Worm (Caenorhabditis elegans) whole organism, young adult: ENCODE results near the gene Y54G2A.13.

Source experiments
- ama-1 ChIP-seq, 3 experiments: fragments of 150-350 bp in 1 of 3; sonication (generic microtip) in 2 of 3; optimal IDR thresholded peaks; 2 replicates each; lab custom pipeline; 2014 to 2018; ENCODE audit warnings: missing biosample characterization in 2 of 3, missing genetic modification characterization in 2 of 3, missing genetic modification reagents in 2 of 3
- dpl-1 ChIP-seq: fragments of 150-350 bp; optimal IDR thresholded peaks from 2 replicates; lab custom pipeline; 2014; ENCODE audit warnings: missing biosample characterization, missing genetic modification reagents, missing genetic modification characterization
- efl-1 ChIP-seq: fragments of 150-350 bp; optimal IDR thresholded peaks from 2 replicates; lab custom pipeline; 2014; ENCODE audit warnings: missing biosample characterization, missing genetic modification reagents, missing genetic modification characterization
- let-607 ChIP-seq, 2 experiments: fragments of 200-800 bp in 1 of 2; sonication (Bioruptor generic) in 1 of 2; sonication (generic microtip) in 1 of 2; optimal IDR thresholded peaks; 2 replicates each; lab custom pipeline; 2016 to 2018; ENCODE audit warnings: mild to moderate bottlenecking in 2 of 2, missing compliant biosample characterization in 2 of 2, missing genetic modification characterization in 2 of 2, moderate library complexity in 2 of 2, missing genotype in 1 of 2
- lin-54 ChIP-seq: fragments of 200-800 bp; sonication (Bioruptor generic); optimal IDR thresholded peaks from 2 replicates; lab custom pipeline; 2018; ENCODE audit warnings: mild to moderate bottlenecking, missing genetic modification characterization, missing compliant biosample characterization

DNA sequence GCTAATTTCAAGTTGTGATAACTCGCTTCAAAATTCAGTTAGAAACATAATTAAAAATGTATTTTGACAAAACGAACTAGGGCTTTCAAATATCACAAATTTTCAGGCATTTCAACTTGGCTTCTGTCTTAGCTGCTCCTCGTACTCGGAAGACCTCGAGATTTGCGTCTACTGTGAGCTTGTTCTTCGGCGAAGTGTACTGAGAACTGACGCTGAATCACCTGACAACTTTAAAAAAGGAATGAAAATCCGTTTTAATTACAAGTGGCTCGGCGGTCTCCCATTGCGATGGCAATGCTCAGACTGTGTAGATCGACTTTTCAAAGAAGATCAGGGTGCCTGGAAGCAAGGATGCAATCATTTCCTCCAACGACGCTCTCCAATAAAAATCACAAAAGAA is 31.1 kb upstream of the Y54G2A.13 start, which contains the start of gene clec-85:
- TF ChIP-seq let-607 (tag; optimal IDR thresholded peaks at IDR 0.05; lab: Kevin White, UChicago): no peak
- no peak for TF ChIP-seq ama-1 (optimal IDR thresholded peaks at IDR 0.05; lab: Kevin White, UChicago)
- no peak for TF ChIP-seq ama-1 (GFP tag; optimal IDR thresholded peaks at IDR 0.05; lab: Kevin White, UChicago)
- TF ChIP-seq efl-1 (GFP tag; lab: Kevin White, UChicago): no peak
- TF ChIP-seq lin-54: no peak
- TF ChIP-seq dpl-1 (GFP tag; lab: Kevin White, UChicago): no peak
